Worm (Caenorhabditis elegans) whole organism, young adult: ENCODE measurements around the gene mec-4.
A peak's percentile ranks its signal among the peaks of the same experiment; 100 is the strongest.

Source experiments
- B0261.1 ChIP-seq: sonication (generic microtip); optimal IDR thresholded peaks from 2 replicates; lab custom pipeline; 2016; ENCODE audit warnings: mild to moderate bottlenecking, missing genetic modification characterization, moderate library complexity, missing compliant biosample characterization
- B0336.3 ChIP-seq: fragments of 200-800 bp; sonication (Bioruptor generic); IDR thresholded peaks from 2 replicates; pipeline ENCODE4 v1.3.6; 2022; ENCODE audit warnings: missing genetic modification characterization, missing compliant biosample characterization
- F49E8.2 ChIP-seq: sonication (generic microtip); optimal IDR thresholded peaks from 3 replicates; lab custom pipeline; 2017; ENCODE audit warnings: missing genetic modification characterization, mild to moderate bottlenecking, missing compliant biosample characterization, antibody characterized with exemption, moderate library complexity; ENCODE audit not compliant: insufficient read depth
- K12H6.12 ChIP-seq: fragments of 200-800 bp; sonication (Bioruptor generic); optimal IDR thresholded peaks from 2 replicates; lab custom pipeline; 2018; ENCODE audit warnings: mild to moderate bottlenecking, missing genetic modification characterization, missing compliant biosample characterization
- Y56A3A.18 ChIP-seq: fragments of 200-800 bp; sonication (Bioruptor generic); IDR thresholded peaks from 2 replicates; pipeline ENCODE4 v1.3.6; 2022; ENCODE audit warnings: missing genetic modification reagents, missing genetic modification characterization, missing compliant biosample characterization
- Y79H2A.3 ChIP-seq: fragments of 200-800 bp; sonication (Bioruptor generic); conservative IDR thresholded peaks from 2 replicates; pipeline ENCODE4 v1.3.6; 2022; ENCODE audit warnings: missing genetic modification reagents, missing genetic modification characterization, missing compliant biosample characterization
- ZK185.1 ChIP-seq: sonication (generic microtip); optimal IDR thresholded peaks from 2 replicates; lab custom pipeline; 2016; ENCODE audit warnings: mild to moderate bottlenecking, missing genetic modification characterization, missing compliant biosample characterization; ENCODE audit not compliant: poor library complexity, severe bottlenecking
- ama-1 ChIP-seq, 3 experiments: fragments of 150-350 bp in 1 of 3; sonication (generic microtip) in 2 of 3; optimal IDR thresholded peaks; 2 replicates each; lab custom pipeline; 2014 to 2018; ENCODE audit warnings: missing biosample characterization in 2 of 3, missing genetic modification characterization in 2 of 3, missing genetic modification reagents in 2 of 3
- attf-5 ChIP-seq: fragments of 200-800 bp; sonication (Bioruptor generic); optimal IDR thresholded peaks from 2 replicates; lab custom pipeline; 2018; ENCODE audit warnings: mild to moderate bottlenecking, missing genetic modification characterization, missing compliant biosample characterization
- attf-6 ChIP-seq: fragments of 200-800 bp; sonication (Bioruptor generic); IDR thresholded peaks from 2 replicates; pipeline ENCODE4 v1.3.6; 2022; ENCODE audit warnings: missing genetic modification reagents, missing genetic modification characterization, missing compliant biosample characterization
- ccch-3 ChIP-seq: fragments of 200-800 bp; sonication (Bioruptor generic); optimal IDR thresholded peaks from 2 replicates; lab custom pipeline; 2018; ENCODE audit warnings: mild to moderate bottlenecking, missing genetic modification characterization, missing compliant biosample characterization
- cebp-1 ChIP-seq, 2 experiments: fragments of 200-800 bp in 1 of 2; sonication (Bioruptor generic) in 1 of 2; sonication (generic microtip) in 1 of 2; IDR thresholded peaks in 1 of 2; optimal IDR thresholded peaks in 1 of 2; 2 replicates each; pipeline versions ENCODE4 v1.3.6 to Lab custom; 2017 to 2022; ENCODE audit warnings: missing compliant biosample characterization in 2 of 2, missing genetic modification characterization in 2 of 2, mild to moderate bottlenecking in 1 of 2, missing genetic modification reagents in 1 of 2, moderate library complexity in 1 of 2
- ceh-27 ChIP-seq: fragments of 200-800 bp; sonication (Bioruptor generic); optimal IDR thresholded peaks from 2 replicates; lab custom pipeline; 2018; ENCODE audit warnings: mild to moderate bottlenecking, missing genetic modification characterization, moderate library complexity, missing compliant biosample characterization
- chd-7 ChIP-seq: sonication (generic microtip); optimal IDR thresholded peaks from 2 replicates; lab custom pipeline; 2016; ENCODE audit warnings: mild to moderate bottlenecking, missing genetic modification characterization, moderate library complexity, missing compliant biosample characterization
- die-1 ChIP-seq: sonication (generic microtip); optimal IDR thresholded peaks from 2 replicates; lab custom pipeline; 2016; ENCODE audit warnings: missing genotype, mild to moderate bottlenecking, missing genetic modification characterization, missing compliant biosample characterization
- dox-1 ChIP-seq: fragments of 200-800 bp; sonication (Bioruptor generic); IDR thresholded peaks from 2 replicates; pipeline ENCODE4 v1.3.6; 2022; ENCODE audit warnings: missing genetic modification reagents, missing genetic modification characterization, missing compliant biosample characterization
- efl-1 ChIP-seq: fragments of 150-350 bp; optimal IDR thresholded peaks from 2 replicates; lab custom pipeline; 2014; ENCODE audit warnings: missing biosample characterization, missing genetic modification reagents, missing genetic modification characterization
- egrh-3 ChIP-seq: fragments of 200-800 bp; sonication (Bioruptor generic); IDR thresholded peaks from 2 replicates; pipeline ENCODE4 v1.3.6; 2022; ENCODE audit warnings: missing genetic modification reagents, missing genetic modification characterization, missing compliant biosample characterization
- fkh-3 ChIP-seq: sonication (generic microtip); optimal IDR thresholded peaks from 2 replicates; lab custom pipeline; 2016; ENCODE audit warnings: mild to moderate bottlenecking, missing genetic modification characterization, missing compliant biosample characterization
- hmg-1.2 ChIP-seq: fragments of 200-800 bp; sonication (Bioruptor generic); IDR thresholded peaks from 2 replicates; pipeline ENCODE4 v1.3.6; 2022; ENCODE audit warnings: missing genetic modification reagents, missing genetic modification characterization, missing compliant biosample characterization
- lin-26 ChIP-seq: fragments of 200-800 bp; sonication (Bioruptor generic); IDR thresholded peaks from 2 replicates; pipeline ENCODE4 v1.3.6; 2022; ENCODE audit warnings: missing genetic modification reagents, missing genetic modification characterization, missing compliant biosample characterization
- lin-35 ChIP-seq, 3 experiments: fragments of 150-350 bp in 2 of 3; sonication (generic microtip) in 1 of 3; optimal IDR thresholded peaks; 2 replicates each; lab custom pipeline; 2014 to 2018; ENCODE audit warnings: missing biosample characterization in 3 of 3, missing genetic modification characterization in 3 of 3, missing genetic modification reagents in 3 of 3
- lin-40 ChIP-seq: sonication (generic microtip); optimal IDR thresholded peaks from 2 replicates; lab custom pipeline; 2016; ENCODE audit warnings: missing genetic modification characterization, mild to moderate bottlenecking, missing compliant biosample characterization, missing genotype, missing genetic modification reagents
- madf-8 ChIP-seq: fragments of 200-800 bp; sonication (Bioruptor generic); conservative IDR thresholded peaks from 2 replicates; pipeline ENCODE4 v1.3.6; 2022; ENCODE audit warnings: missing genetic modification reagents, missing genetic modification characterization, missing compliant biosample characterization
- mcd-1 ChIP-seq: fragments of 200-800 bp; sonication (Bioruptor generic); IDR thresholded peaks from 2 replicates; pipeline ENCODE4 v1.3.6; 2022; ENCODE audit warnings: missing genetic modification reagents, missing genetic modification characterization, missing compliant biosample characterization
- mes-4 ChIP-seq: sonication (generic microtip); optimal IDR thresholded peaks from 2 replicates; lab custom pipeline; 2016; ENCODE audit warnings: missing genotype, missing genetic modification characterization, missing compliant biosample characterization
- nfyb-1 ChIP-seq: fragments of 200-800 bp; sonication (Bioruptor generic); IDR thresholded peaks from 2 replicates; pipeline ENCODE4 v1.3.6; 2022; ENCODE audit warnings: missing genetic modification reagents, missing genetic modification characterization, missing compliant biosample characterization
- pbrm-1 ChIP-seq: fragments of 200-800 bp; sonication (Bioruptor generic); IDR thresholded peaks from 2 replicates; pipeline ENCODE4 v1.3.6; 2022; ENCODE audit warnings: missing genetic modification reagents, missing genetic modification characterization, missing compliant biosample characterization
- pha-4 ChIP-seq: fragments of 150-350 bp; sonication (generic microtip); optimal IDR thresholded peaks from 2 replicates; lab custom pipeline; 2014; ENCODE audit warnings: missing biosample characterization, missing genetic modification reagents, missing genetic modification characterization
- rcor-1 ChIP-seq: fragments of 200-800 bp; sonication (Bioruptor generic); IDR thresholded peaks from 2 replicates; pipeline ENCODE4 v1.3.6; 2022; ENCODE audit warnings: missing genetic modification reagents, missing genetic modification characterization, missing compliant biosample characterization
- rpc-1 ChIP-seq, 2 experiments: fragments of 150-350 bp in 1 of 2; sonication (generic microtip) in 1 of 2; optimal IDR thresholded peaks; 2 replicates each; lab custom pipeline; 2014 to 2018; ENCODE audit warnings: missing biosample characterization in 1 of 2, missing genetic modification characterization in 1 of 2, missing genetic modification reagents in 1 of 2, missing genotype in 1 of 2
- snpc-4 ChIP-seq, 5 experiments: fragments of 150-350 bp in 1 of 5; sonication (generic microtip) in 4 of 5; optimal IDR thresholded peaks; 2 replicates each; lab custom pipeline; 2014 to 2018; ENCODE audit warnings: missing genetic modification characterization in 5 of 5, missing biosample characterization in 3 of 5, antibody characterized with exemption in 2 of 5, mild to moderate bottlenecking in 2 of 5, missing compliant biosample characterization in 2 of 5, missing genotype in 2 of 5, moderate library complexity in 2 of 5, missing genetic modification reagents in 1 of 5
- tbx-9 ChIP-seq: sonication (generic microtip); optimal IDR thresholded peaks from 2 replicates; lab custom pipeline; 2016; ENCODE audit warnings: borderline replicate concordance, missing genetic modification characterization, inconsistent platforms, missing compliant biosample characterization
- zfh-2 ChIP-seq: fragments of 200-800 bp; sonication (Bioruptor generic); conservative IDR thresholded peaks from 2 replicates; pipeline ENCODE4 v1.3.6; 2022; ENCODE audit warnings: missing genetic modification reagents, missing genetic modification characterization, missing compliant biosample characterization
- zim-3 ChIP-seq: sonication (generic microtip); optimal IDR thresholded peaks from 2 replicates; lab custom pipeline; 2017; ENCODE audit warnings: mild to moderate bottlenecking, missing genetic modification characterization, moderate library complexity, missing compliant biosample characterization
- ztf-18 ChIP-seq: sonication (generic microtip); optimal IDR thresholded peaks from 2 replicates; lab custom pipeline; 2016; ENCODE audit warnings: missing genotype, mild to moderate bottlenecking, missing genetic modification characterization, missing compliant biosample characterization

The mec-4 gene

ce11 chrX:16811974-16812373 lies 5.1 kb upstream of the mec-4 start:
- no peak for TF ChIP-seq ztf-18 (tag; lab: Kevin White, UChicago)
- TF ChIP-seq fkh-3 (tag; lab: Kevin White, UChicago) = no peak
- no peak for TF ChIP-seq chd-7 (tag; lab: Kevin White, UChicago)
- no peak for TF ChIP-seq Y79H2A.3 (GFP tag; lab: Robert Waterston, UW)
- TF ChIP-seq zfh-2 (GFP tag; lab: Robert Waterston, UW) = 0 out of 2 replicates have a peak, but pooled peaks have one; percentile 14
- TF ChIP-seq ceh-27 = no peak
- TF ChIP-seq, all 124 proteins: peak for 1

- no peak for TF ChIP-seq B0261.1 (tag; lab: Kevin White, UChicago)
- TF ChIP-seq zfh-2 (GFP tag; lab: Robert Waterston, UW) = no peak
- TF ChIP-seq efl-1 (GFP tag; lab: Kevin White, UChicago) = no peak
- TF ChIP-seq F49E8.2 = no peak
- TF ChIP-seq Y79H2A.3 (GFP tag; lab: Robert Waterston, UW) = no peak
- no peak for TF ChIP-seq cebp-1 (GFP tag; IDR thresholded peaks at IDR 0.05; lab: Robert Waterston, UW)
- TF ChIP-seq cebp-1 (tag; optimal IDR thresholded peaks at IDR 0.05; lab: Kevin White, UChicago) = no peak
- no peak for TF ChIP-seq lin-26
- no peak for TF ChIP-seq pbrm-1 (GFP tag; lab: Robert Waterston, UW)
Measured at ce11 chrX:16809689-16810088, 2.8 kb upstream of the mec-4 start.

- peak; percentile 90 for TF ChIP-seq egrh-3 (GFP tag; lab: Robert Waterston, UW)
- TF ChIP-seq mcd-1 (GFP tag; lab: Robert Waterston, UW) = peak; percentile 18; the same call in 1 of the 2 replicates
- no peak for TF ChIP-seq mes-4 (tag; lab: Kevin White, UChicago)
- peak; percentile 92 for TF ChIP-seq zfh-2 (GFP tag; lab: Robert Waterston, UW)
- no peak for TF ChIP-seq pha-4 (tag; lab: Kevin White, UChicago)
- TF ChIP-seq, all 124 proteins: peak for 3
Measured at ce11 chrX:16808526-16808925, 1.6 kb upstream of the mec-4 start.

ce11 chrX:16803545-16803944 lies 3.4 kb downstream of the mec-4 start:
- TF ChIP-seq zim-3 (tag; lab: Kevin White, UChicago) = peak; percentile 35
- TF ChIP-seq chd-7 (tag; lab: Kevin White, UChicago) = no peak

ce11 chrX:16799065-16799663 lies 7.8 kb downstream of the mec-4 start:
- TF ChIP-seq lin-40 (tag; lab: Kevin White, UChicago) (peak; percentile 31), ceh-27 (peak; percentile 64), die-1 (tag; lab: Kevin White, UChicago) (no peak), rpc-1 (optimal IDR thresholded peaks at IDR 0.05; lab: Kevin White, UChicago) (no peak), rpc-1 (tag; optimal IDR thresholded peaks at IDR 0.05; lab: Kevin White, UChicago) (no peak), Y56A3A.18 (0 out of 2 replicates have a peak, but pooled peaks have one; percentile 4), ccch-3 (GFP tag; lab: Kevin White, UChicago) (no peak), lin-35 (GFP tag; optimal IDR thresholded peaks at IDR 0.05; lab: Kevin White, UChicago) (peak in 1 of 3 experiments; percentile 13), ama-1 (optimal IDR thresholded peaks at IDR 0.05; lab: Kevin White, UChicago) (peak; percentile 58), ama-1 (GFP tag; optimal IDR thresholded peaks at IDR 0.05; lab: Kevin White, UChicago) (no peak), dox-1 (GFP tag; lab: Robert Waterston, UW) (peak; percentile 44; the same call in 1 of the 2 replicates), madf-8 (GFP tag; lab: Robert Waterston, UW) (no peak), hmg-1.2 (GFP tag; lab: Robert Waterston, UW) (peak; percentile 77; the same call in 1 of the 2 replicates), attf-6 (GFP tag; lab: Robert Waterston, UW) (no peak), ZK185.1 (peak; percentile 3), K12H6.12 (tag; lab: Kevin White, UChicago) (peak; percentile 46), B0336.3 (GFP tag; lab: Robert Waterston, UW) (no peak), Y79H2A.3 (GFP tag; lab: Robert Waterston, UW) (no peak), snpc-4 (GFP tag; optimal IDR thresholded peaks at IDR 0.05; lab: Kevin White, UChicago) (no peak), snpc-4 (tag; optimal IDR thresholded peaks at IDR 0.05; lab: Kevin White, UChicago) (peak in 1 of 4 experiments; percentile 38), zfh-2 (GFP tag; lab: Robert Waterston, UW) (peak; percentile 76; the same call in 1 of the 2 replicates), attf-5 (GFP tag; lab: Kevin White, UChicago) (peak; percentile 19), cebp-1 (GFP tag; IDR thresholded peaks at IDR 0.05; lab: Robert Waterston, UW) (no peak), cebp-1 (tag; optimal IDR thresholded peaks at IDR 0.05; lab: Kevin White, UChicago) (peak; percentile 56), tbx-9 (no peak), nfyb-1 (GFP tag; lab: Robert Waterston, UW) (peak; percentile 40; the same call in 1 of the 2 replicates), rcor-1 (GFP tag; lab: Robert Waterston, UW) (peak; percentile 34; the same call in 1 of the 2 replicates)
